Fruit fly (Drosophila melanogaster) Kc167 (cell line): Measurements from ENCODE around the gene CG34176.

Experiments used
- Sin3A ChIP-seq: fragments of >200 bp; optimal IDR thresholded peaks from 2 replicates; lab custom pipeline; 2018; ENCODE audit warnings: missing external identifiers
- insv ChIP-seq: fragments of >200 bp; optimal IDR thresholded peaks from 3 replicates; lab custom pipeline; 2018; ENCODE audit warnings: missing external identifiers
- psq ChIP-seq: fragments of >200 bp; optimal IDR thresholded peaks from 2 replicates; lab custom pipeline; 2017; ENCODE audit warnings: missing external identifiers

DNA sequence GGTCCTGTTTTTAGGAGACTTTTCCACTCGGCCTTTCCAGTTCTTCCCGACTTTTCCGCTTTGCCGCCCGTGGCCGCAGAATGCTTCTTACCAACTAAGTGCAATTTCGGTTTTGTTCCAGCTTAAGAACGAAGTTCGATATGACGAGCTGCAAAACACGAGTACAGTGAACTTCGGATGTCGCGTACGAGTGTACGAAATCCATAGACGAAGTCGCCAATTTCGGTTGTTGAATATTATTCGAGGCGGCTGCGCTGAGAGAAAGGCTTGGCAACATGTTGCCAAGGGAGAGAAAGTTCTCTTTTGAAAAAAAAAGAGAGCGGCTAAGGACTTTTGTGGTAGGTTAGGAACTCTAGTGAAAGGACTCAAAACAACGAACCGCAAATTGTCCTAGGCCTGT lies 12.2 kb upstream of the CG34176 start, which contains the start of gene fred:
- TF ChIP-seq Sin3A (no peak), insv (lab: Kevin White, UChicago) (no peak), psq (lab: Kevin White, UChicago) (no peak)
